Worm (Caenorhabditis elegans) whole organism, early embryonic: Measurements from ENCODE around the gene srp-2.

Experiments
- B0310.2 ChIP-seq: sonication (generic microtip); optimal IDR thresholded peaks from 2 replicates; lab custom pipeline; 2016; ENCODE audit warnings: mild to moderate bottlenecking, missing genetic modification characterization, missing compliant biosample characterization
- F13C5.2 ChIP-seq: sonication (generic microtip); optimal IDR thresholded peaks from 2 replicates; lab custom pipeline; 2017; ENCODE audit warnings: mild to moderate bottlenecking, missing genetic modification characterization, inconsistent platforms, missing compliant biosample characterization
- aly-1 ChIP-seq: sonication (generic microtip); optimal IDR thresholded peaks from 2 replicates; lab custom pipeline; 2016; ENCODE audit warnings: missing genetic modification characterization, missing compliant biosample characterization
- ama-1 ChIP-seq: fragments of 150-350 bp; optimal IDR thresholded peaks from 2 replicates; lab custom pipeline; 2014
- ceh-13 ChIP-seq: fragments of 200-800 bp; sonication (Bioruptor generic); optimal IDR thresholded peaks from 2 replicates; lab custom pipeline; 2018; ENCODE audit warnings: mild to moderate bottlenecking, missing genetic modification characterization, missing compliant biosample characterization
- ceh-36 ChIP-seq: sonication (generic microtip); optimal IDR thresholded peaks from 2 replicates; lab custom pipeline; 2016; ENCODE audit warnings: missing genetic modification characterization, inconsistent platforms, missing compliant biosample characterization
- ets-7 ChIP-seq: sonication (generic microtip); optimal IDR thresholded peaks from 2 replicates; lab custom pipeline; 2016; ENCODE audit warnings: missing genotype, missing genetic modification characterization, missing compliant biosample characterization
- flt-1 ChIP-seq: fragments of 200-800 bp; sonication (Bioruptor generic); IDR thresholded peaks from 2 replicates; pipeline ENCODE4 v1.3.6; 2022; ENCODE audit warnings: missing genetic modification characterization, missing compliant biosample characterization
- hmbx-1 ChIP-seq: sonication (generic microtip); optimal IDR thresholded peaks from 2 replicates; lab custom pipeline; 2016; ENCODE audit warnings: mild to moderate bottlenecking, missing genetic modification characterization, missing compliant biosample characterization
- hmg-4 ChIP-seq: fragments of 200-800 bp; sonication (Bioruptor generic); optimal IDR thresholded peaks from 2 replicates; lab custom pipeline; 2018; ENCODE audit warnings: mild to moderate bottlenecking, missing genetic modification characterization, missing compliant biosample characterization
- hnd-1 ChIP-seq: sonication (generic microtip); optimal IDR thresholded peaks from 2 replicates; lab custom pipeline; 2016; ENCODE audit warnings: missing genetic modification characterization, missing compliant biosample characterization
- pes-1 ChIP-seq: fragments of 200-800 bp; sonication (Bioruptor generic); IDR thresholded peaks from 2 replicates; pipeline ENCODE4 v1.3.6; 2022; ENCODE audit warnings: missing genetic modification reagents, missing genetic modification characterization, missing compliant biosample characterization
- scrt-1 ChIP-seq: fragments of 200-800 bp; sonication (Bioruptor generic); IDR thresholded peaks from 2 replicates; pipeline ENCODE4 v1.3.6; 2022; ENCODE audit warnings: missing genetic modification characterization, missing compliant biosample characterization
- sea-1 ChIP-seq: fragments of 200-800 bp; sonication (Bioruptor generic); conservative IDR thresholded peaks from 2 replicates; pipeline ENCODE4 v1.3.6; 2022; ENCODE audit warnings: missing genetic modification characterization, missing compliant biosample characterization
- tbx-11 ChIP-seq: fragments of 200-800 bp; sonication (Bioruptor generic); IDR thresholded peaks from 2 replicates; pipeline ENCODE4 v1.3.6; 2022; ENCODE audit warnings: missing genetic modification characterization, missing compliant biosample characterization
- tbx-37 ChIP-seq: fragments of 200-800 bp; sonication (Bioruptor generic); conservative IDR thresholded peaks from 2 replicates; pipeline ENCODE4 v1.3.6; 2022; ENCODE audit warnings: missing genetic modification reagents, missing genetic modification characterization, missing compliant biosample characterization
- tra-4 ChIP-seq: sonication (generic microtip); optimal IDR thresholded peaks from 2 replicates; lab custom pipeline; 2017; ENCODE audit warnings: missing genetic modification characterization, missing compliant biosample characterization

srp-2 gene

ce11 chrV:756169-756568 is 6.3 kb upstream of the srp-2 start, which contains the start of gene str-20:
Gene str-20, plus strand, starts transcription at chrV:756469.
- TF ChIP-seq aly-1 (tag; lab: Kevin White, UChicago): no peak
- no peak for TF ChIP-seq pes-1 (GFP tag; lab: Robert Waterston, UW)
- TF ChIP-seq ets-7 (tag; lab: Kevin White, UChicago): no peak
- TF ChIP-seq ceh-36 (tag; lab: Kevin White, UChicago): no peak
- TF ChIP-seq ceh-13 (GFP tag; lab: Kevin White, UChicago): no peak
- TF ChIP-seq flt-1: no peak
- TF ChIP-seq hmg-4: no peak
- TF ChIP-seq hmbx-1 (tag; lab: Kevin White, UChicago): no peak
- no peak for TF ChIP-seq tbx-11 (GFP tag; lab: Robert Waterston, UW)
- TF ChIP-seq scrt-1 (GFP tag; lab: Robert Waterston, UW): no peak
- TF ChIP-seq hnd-1 (tag; lab: Kevin White, UChicago): no peak
- no peak for TF ChIP-seq tbx-37 (GFP tag; lab: Robert Waterston, UW)
- no peak for TF ChIP-seq tra-4 (tag; lab: Kevin White, UChicago)

ce11 chrV:761235-761634 is 1.2 kb upstream of the srp-2 start, which contains the start of gene C05E4.15:
Gene C05E4.15, minus strand, starts transcription at chrV:761335.
- no peak for TF ChIP-seq ceh-36 (tag; lab: Kevin White, UChicago)
- no peak for TF ChIP-seq ets-7 (tag; lab: Kevin White, UChicago)
- TF ChIP-seq hnd-1 (tag; lab: Kevin White, UChicago): no peak
- no peak for TF ChIP-seq tbx-37 (GFP tag; lab: Robert Waterston, UW)
- no peak for TF ChIP-seq ama-1 (lab: Kevin White, UChicago)
- TF ChIP-seq aly-1 (tag; lab: Kevin White, UChicago): no peak
- TF ChIP-seq pes-1 (GFP tag; lab: Robert Waterston, UW): no peak
- TF ChIP-seq hmbx-1 (tag; lab: Kevin White, UChicago): no peak
- no peak for TF ChIP-seq B0310.2 (tag; lab: Kevin White, UChicago)
- no peak for TF ChIP-seq scrt-1 (GFP tag; lab: Robert Waterston, UW)
- TF ChIP-seq flt-1: no peak
- TF ChIP-seq ceh-13 (GFP tag; lab: Kevin White, UChicago): no peak
- TF ChIP-seq tra-4 (tag; lab: Kevin White, UChicago): no peak
- TF ChIP-seq F13C5.2 (tag; lab: Kevin White, UChicago): no peak
- no peak for TF ChIP-seq tbx-11 (GFP tag; lab: Robert Waterston, UW)
- no peak for TF ChIP-seq sea-1 (GFP tag; lab: Robert Waterston, UW)
- TF ChIP-seq hmg-4: no peak

DNA sequence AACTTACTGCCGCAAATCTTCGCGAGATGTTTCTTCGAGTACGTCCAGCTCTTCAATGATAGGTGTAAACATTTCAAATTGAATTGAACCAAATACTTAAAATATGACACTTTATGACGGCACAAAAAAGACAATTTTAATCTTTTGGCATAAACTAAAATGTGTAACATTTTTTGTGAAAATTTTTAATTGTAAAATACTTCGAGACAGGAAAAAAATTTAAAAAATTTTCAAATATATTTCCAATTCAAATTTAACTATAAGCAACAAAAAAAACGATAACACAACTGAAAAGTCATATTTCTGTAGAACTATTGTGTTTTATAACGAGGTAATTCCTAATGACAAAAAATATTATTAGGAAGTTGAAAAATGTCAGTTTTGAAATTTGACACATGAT is 558 bp upstream of the srp-2 start, which contains the start of gene C05E4.12:
Gene C05E4.12, minus strand, starts transcription at position 101 of the 400 bp plus-strand sequence.
- no peak for TF ChIP-seq tbx-11 (GFP tag; lab: Robert Waterston, UW)
- TF ChIP-seq pes-1 (GFP tag; lab: Robert Waterston, UW): no peak
- TF ChIP-seq flt-1: no peak

- TF ChIP-seq aly-1 (tag; lab: Kevin White, UChicago) (no peak), B0310.2 (tag; lab: Kevin White, UChicago) (no peak), tbx-37 (GFP tag; lab: Robert Waterston, UW) (no peak), tbx-11 (GFP tag; lab: Robert Waterston, UW) (no peak), hnd-1 (tag; lab: Kevin White, UChicago) (no peak), flt-1 (no peak), F13C5.2 (tag; lab: Kevin White, UChicago) (no peak), sea-1 (GFP tag; lab: Robert Waterston, UW) (no peak), ceh-13 (GFP tag; lab: Kevin White, UChicago) (no peak), pes-1 (GFP tag; lab: Robert Waterston, UW) (no peak)
These were observed 2.3 kb downstream of the srp-2 start, which contains the start of gene str-238 for ce11 chrV:764732-765131. Gene str-238, plus strand, starts transcription at chrV:765032.

ce11 chrV:772210-772609 is 9.8 kb downstream of the srp-2 start:
- TF ChIP-seq B0310.2 (tag; lab: Kevin White, UChicago) (no peak), sea-1 (GFP tag; lab: Robert Waterston, UW) (no peak), ceh-13 (GFP tag; lab: Kevin White, UChicago) (no peak), aly-1 (tag; lab: Kevin White, UChicago) (no peak), hnd-1 (tag; lab: Kevin White, UChicago) (no peak), tbx-37 (GFP tag; lab: Robert Waterston, UW) (no peak), tbx-11 (GFP tag; lab: Robert Waterston, UW) (no peak), flt-1 (no peak), hmbx-1 (tag; lab: Kevin White, UChicago) (no peak), hmg-4 (no peak), F13C5.2 (tag; lab: Kevin White, UChicago) (no peak), ama-1 (lab: Kevin White, UChicago) (no peak), pes-1 (GFP tag; lab: Robert Waterston, UW) (no peak), ets-7 (tag; lab: Kevin White, UChicago) (no peak), tra-4 (tag; lab: Kevin White, UChicago) (no peak), scrt-1 (GFP tag; lab: Robert Waterston, UW) (no peak), ceh-36 (tag; lab: Kevin White, UChicago) (no peak)

- TF ChIP-seq tbx-37 (GFP tag; lab: Robert Waterston, UW): no peak
- peak; percentile 34 for TF ChIP-seq F13C5.2 (tag; lab: Kevin White, UChicago)
These were observed 10.8 kb downstream of the srp-2 start, which contains the start of gene sti-1 for ce11 chrV:773256-773655. Gene sti-1, plus strand, starts transcription at chrV:773518.

ce11 chrV:774341-774740 is 11.9 kb downstream of the srp-2 start:
- TF ChIP-seq aly-1 (tag; lab: Kevin White, UChicago) (no peak), scrt-1 (GFP tag; lab: Robert Waterston, UW) (no peak), ets-7 (tag; lab: Kevin White, UChicago) (no peak), hnd-1 (tag; lab: Kevin White, UChicago) (no peak), hmbx-1 (tag; lab: Kevin White, UChicago) (no peak), ama-1 (lab: Kevin White, UChicago) (no peak), tbx-11 (GFP tag; lab: Robert Waterston, UW) (no peak), pes-1 (GFP tag; lab: Robert Waterston, UW) (no peak), tbx-37 (GFP tag; lab: Robert Waterston, UW) (no peak), hmg-4 (no peak), ceh-36 (tag; lab: Kevin White, UChicago) (no peak), sea-1 (GFP tag; lab: Robert Waterston, UW) (no peak), B0310.2 (tag; lab: Kevin White, UChicago) (no peak), flt-1 (no peak), tra-4 (tag; lab: Kevin White, UChicago) (no peak)
